Fruit fly (Drosophila melanogaster): Measurements from ENCODE around the gene CG15254.

The CG15254 gene

DNA sequence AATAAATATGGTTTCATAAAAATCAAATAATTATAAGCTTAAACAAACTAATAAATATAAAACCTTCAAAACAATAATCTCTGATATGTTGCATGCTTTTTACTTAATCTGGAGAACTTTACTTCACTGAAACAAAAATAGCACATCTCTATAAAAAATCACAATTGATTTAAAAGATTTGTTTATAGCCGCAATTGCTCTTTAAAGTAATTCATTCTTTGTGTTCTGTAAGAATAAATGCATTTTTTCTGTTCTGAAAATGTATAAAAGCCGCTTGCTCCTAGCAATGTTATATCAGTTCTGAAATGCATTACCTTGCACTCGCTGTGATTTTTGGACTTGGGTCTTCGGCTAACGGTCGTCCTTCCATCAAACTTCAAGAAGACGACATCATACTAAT, 2.1 kb upstream of the CG15254 start, which contains the start of gene CG11865:
Gene CG11865, plus strand, starts transcription at position 301 of the 400 bp plus-strand sequence.
- TF ChIP-seq CG7045 (GFP tag; optimal IDR thresholded peaks at IDR 0.05) (no peak), ovo (GFP tag; optimal IDR thresholded peaks at IDR 0.05) (no peak), Hr96 (GFP tag; optimal IDR thresholded peaks at IDR 0.05) (no peak), cic (GFP tag; optimal IDR thresholded peaks at IDR 0.05) (no peak)

DNA sequence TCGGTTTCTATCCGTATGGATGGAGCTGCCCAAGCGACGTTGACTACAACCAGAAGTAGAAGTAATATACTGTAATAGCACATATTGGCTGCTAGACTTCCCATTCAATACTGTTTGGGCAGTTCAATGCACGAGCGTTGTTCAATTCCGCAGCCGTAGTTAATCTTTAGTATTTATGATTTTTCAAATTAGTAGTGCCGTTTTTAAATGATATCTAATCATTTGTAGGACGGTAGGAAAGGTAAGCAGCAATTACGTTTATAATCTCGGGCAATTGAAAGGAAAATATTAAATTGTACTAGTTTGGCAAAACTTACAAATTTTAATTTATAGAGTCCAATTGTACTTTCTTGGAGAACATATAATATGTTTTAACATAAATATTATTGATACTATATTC, 1.6 kb upstream of the CG15254 start, which contains the start of gene CG15253:
Gene CG15253, minus strand, starts transcription at position 101 of the 400 bp plus-strand sequence.
- TF ChIP-seq Hr96 (GFP tag; optimal IDR thresholded peaks at IDR 0.05) (no peak), toe (GFP tag; optimal IDR thresholded peaks at IDR 0.05) (no peak), CG5204 (GFP tag; optimal IDR thresholded peaks at IDR 0.05) (no peak), pad (GFP tag; optimal IDR thresholded peaks at IDR 0.05) (no peak), cic (GFP tag; optimal IDR thresholded peaks at IDR 0.05) (no peak)

DNA sequence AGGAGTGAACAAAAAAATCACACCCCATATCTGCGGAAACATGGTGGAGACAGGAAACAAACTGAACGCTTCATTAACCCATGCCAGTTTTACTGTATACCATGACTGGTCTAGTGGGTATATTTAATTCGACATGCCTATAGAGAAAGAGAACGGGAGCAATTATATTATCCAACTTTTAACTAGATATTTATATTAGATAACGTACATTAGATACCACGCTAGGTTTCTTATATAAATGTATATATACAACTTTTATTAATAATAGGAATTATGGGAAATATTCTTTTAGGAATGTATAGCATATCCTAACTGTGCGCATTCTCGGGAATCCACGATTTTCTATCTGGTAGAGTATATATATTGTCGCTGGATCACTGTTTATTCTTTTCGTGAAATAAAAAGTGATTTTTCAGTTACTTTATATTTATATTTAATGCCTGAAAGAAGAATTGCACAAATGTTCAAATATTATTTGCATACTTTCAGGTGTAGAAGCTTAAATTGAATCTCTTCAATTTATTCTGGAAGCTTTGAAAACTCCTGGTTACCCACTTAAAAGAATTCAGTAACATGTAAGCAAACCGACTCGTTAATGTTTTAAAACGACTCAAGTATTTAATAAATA, 1.2 kb downstream of the CG15254 start, which contains the start of gene Semp1:
Gene Semp1, minus strand, starts transcription at position 51 of the 628 bp plus-strand sequence.
- TF ChIP-seq cnc (optimal IDR thresholded peaks at IDR 0.05) (no peak), CG12768 (GFP tag; optimal IDR thresholded peaks at IDR 0.05) (no peak), CG7045 (GFP tag; optimal IDR thresholded peaks at IDR 0.05) (no peak), CG33017 (tag; optimal IDR thresholded peaks at IDR 0.05) (no peak), pad (GFP tag; optimal IDR thresholded peaks at IDR 0.05) (no peak), cic (GFP tag; optimal IDR thresholded peaks at IDR 0.05) (no peak), bab1 (GFP tag; optimal IDR thresholded peaks at IDR 0.05) (no peak), ovo (GFP tag; optimal IDR thresholded peaks at IDR 0.05) (no peak), CG14711 (tag; optimal IDR thresholded peaks at IDR 0.05) (no peak), toe (GFP tag; optimal IDR thresholded peaks at IDR 0.05) (no peak)

DNA sequence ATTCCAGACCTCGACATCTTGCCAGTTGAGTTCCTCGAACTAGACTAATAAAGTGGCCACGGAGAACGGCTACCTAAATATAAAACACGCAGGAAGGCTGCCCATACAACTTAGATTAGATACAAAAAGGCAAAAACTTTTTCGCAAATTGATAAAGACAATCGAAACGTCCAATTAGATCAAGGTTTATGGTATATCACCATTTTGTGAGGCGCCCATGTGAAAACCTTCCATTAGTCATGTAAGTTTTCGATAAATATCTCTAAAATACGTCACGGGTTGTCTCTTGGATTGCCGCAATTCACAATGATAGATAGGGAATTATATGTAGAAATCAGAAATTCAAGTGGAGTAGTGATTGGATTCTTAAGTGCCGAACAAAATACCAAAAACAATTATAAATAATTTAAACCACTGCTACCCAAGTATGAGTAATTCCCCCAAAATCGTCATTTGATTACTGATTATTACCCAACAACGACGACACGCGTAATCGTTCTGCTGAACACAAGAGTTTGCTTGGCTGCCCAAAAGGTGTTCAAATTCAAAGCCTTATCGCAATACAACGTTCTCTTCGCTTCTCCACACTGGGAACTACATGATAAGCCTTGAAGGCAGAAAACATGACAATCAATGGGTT, 2.8 kb downstream of the CG15254 start, which contains the start of gene CG15255:
Gene CG15255, minus strand, starts transcription at position 51 of the 640 bp plus-strand sequence.
- TF ChIP-seq kay (GFP tag; ENCODE audit: borderline replicate concordance) (peak; percentile 82), Clk (GFP tag; optimal IDR thresholded peaks at IDR 0.05) (no peak)

DNA sequence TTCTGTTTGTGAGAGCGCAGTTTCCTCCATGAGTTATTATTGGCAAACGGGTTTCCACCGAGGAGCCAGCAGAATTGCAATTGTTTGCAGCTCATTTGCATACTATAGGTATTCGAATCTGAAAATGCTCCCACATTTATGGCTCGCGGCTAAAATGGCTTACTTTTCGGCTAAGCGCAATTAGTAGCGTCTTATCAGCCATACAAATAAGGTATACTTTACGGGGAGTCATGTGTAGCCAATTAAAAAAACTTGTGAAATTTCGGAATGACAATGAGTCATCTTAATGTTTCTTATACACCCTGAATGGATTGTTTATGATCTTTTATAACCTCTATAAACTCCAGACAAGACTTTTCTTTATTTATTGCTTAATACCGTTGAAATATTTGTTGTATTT, 5.5 kb downstream of the CG15254 start:
- TF ChIP-seq CG14711 (tag; optimal IDR thresholded peaks at IDR 0.05) (no peak), ovo (GFP tag; optimal IDR thresholded peaks at IDR 0.05) (no peak), Crg-1 (GFP tag; optimal IDR thresholded peaks at IDR 0.05) (no peak), kay (GFP tag; ENCODE audit: borderline replicate concordance) (no peak), cnc (optimal IDR thresholded peaks at IDR 0.05) (no peak), toe (GFP tag; optimal IDR thresholded peaks at IDR 0.05) (no peak), cic (GFP tag; optimal IDR thresholded peaks at IDR 0.05) (no peak)

Measured in whole organism, adult.